Fruit fly (Drosophila melanogaster) whole organism, embryonic: Measurements from ENCODE around the gene Fnta.

Experiments
- CG10274 ChIP-seq: fragments of 200-800 bp; sonication (Bioruptor generic); optimal IDR thresholded peaks from 3 replicates; lab custom pipeline; 2017; ENCODE audit warnings: missing biosample characterization, mild to moderate bottlenecking, missing genetic modification characterization
- CG10654 ChIP-seq: fragments of 200-800 bp; sonication (Bioruptor generic); optimal IDR thresholded peaks from 2 replicates; lab custom pipeline; 2016; ENCODE audit warnings: missing biosample characterization, missing genetic modification characterization
- CG12104 ChIP-seq: fragments of 200-800 bp; sonication (Bioruptor generic); optimal IDR thresholded peaks from 3 replicates; lab custom pipeline; 2016; ENCODE audit warnings: missing biosample characterization, missing genetic modification characterization
- CG15269 ChIP-seq: fragments of 200-800 bp; sonication (Bioruptor generic); optimal IDR thresholded peaks from 2 replicates; lab custom pipeline; 2018; ENCODE audit warnings: missing biosample characterization, mild to moderate bottlenecking, missing genetic modification characterization, moderate library complexity
- CG17612 ChIP-seq: fragments of 200-800 bp; sonication (Bioruptor generic); IDR thresholded peaks from 2 replicates; pipeline ENCODE4 v1.3.6; 2022; ENCODE audit warnings: missing biosample characterization, missing genetic modification characterization
- CG18011 ChIP-seq: fragments of 200-800 bp; sonication (Bioruptor generic); optimal IDR thresholded peaks from 2 replicates; lab custom pipeline; 2017; ENCODE audit warnings: missing biosample characterization, missing genetic modification characterization, mild to moderate bottlenecking, moderate library complexity, missing genotype
- CG18262 ChIP-seq: fragments of 200-800 bp; optimal IDR thresholded peaks from 3 replicates; lab custom pipeline; 2019; ENCODE audit warnings: missing biosample characterization, mild to moderate bottlenecking, missing genetic modification characterization, moderate library complexity
- CG32767 ChIP-seq: fragments of 200-800 bp; sonication (Bioruptor generic); IDR thresholded peaks from 2 replicates; pipeline ENCODE4 v1.3.6; 2022; ENCODE audit warnings: missing biosample characterization, missing genetic modification characterization
- CG3281 ChIP-seq: fragments of 200-800 bp; sonication (Bioruptor generic); optimal IDR thresholded peaks from 3 replicates; lab custom pipeline; 2017; ENCODE audit warnings: missing biosample characterization, mild to moderate bottlenecking, missing genetic modification characterization
- CG4424 ChIP-seq: fragments of 200-800 bp; sonication (Bioruptor generic); optimal IDR thresholded peaks from 3 replicates; lab custom pipeline; 2016; ENCODE audit warnings: missing biosample characterization, missing genetic modification characterization
- CG6254 ChIP-seq: fragments of 200-800 bp; sonication (Bioruptor generic); optimal IDR thresholded peaks from 3 replicates; lab custom pipeline; 2017; ENCODE audit warnings: mild to moderate bottlenecking, missing biosample characterization, missing genetic modification reagents, missing genetic modification characterization
- CG8359 ChIP-seq: fragments of 200-800 bp; sonication (Bioruptor generic); optimal IDR thresholded peaks from 2 replicates; lab custom pipeline; 2017; ENCODE audit warnings: missing biosample characterization, mild to moderate bottlenecking, missing genetic modification characterization, borderline replicate concordance
- CG9817 ChIP-seq: fragments of 200-800 bp; sonication (Bioruptor generic); optimal IDR thresholded peaks from 2 replicates; lab custom pipeline; 2018; ENCODE audit warnings: missing biosample characterization, mild to moderate bottlenecking, missing genetic modification characterization, moderate library complexity
- CG9932 ChIP-seq: fragments of 200-800 bp; sonication (Bioruptor generic); IDR thresholded peaks from 2 replicates; pipeline ENCODE4 v1.3.6; 2022; ENCODE audit warnings: missing biosample characterization, missing genetic modification characterization
- D19A ChIP-seq: fragments of 200-800 bp; optimal IDR thresholded peaks from 3 replicates; lab custom pipeline; 2019; ENCODE audit warnings: missing biosample characterization, mild to moderate bottlenecking, missing genetic modification characterization, moderate library complexity
- Doc2 ChIP-seq: fragments of 200-800 bp; sonication (Bioruptor generic); IDR thresholded peaks from 2 replicates; pipeline ENCODE4 v1.3.6; 2022; ENCODE audit warnings: missing biosample characterization, missing genetic modification characterization
- Doc3 ChIP-seq: fragments of 200-800 bp; sonication (Bioruptor generic); IDR thresholded peaks from 3 replicates; pipeline ENCODE4 v1.3.6; 2022; ENCODE audit warnings: missing biosample characterization, missing genetic modification characterization; ENCODE audit not compliant: partially characterized antibody
- Fer1 ChIP-seq: fragments of 200-800 bp; sonication (Bioruptor generic); optimal IDR thresholded peaks from 2 replicates; lab custom pipeline; 2017; ENCODE audit warnings: missing biosample characterization, mild to moderate bottlenecking, missing genetic modification characterization
- Fer2 ChIP-seq: fragments of 200-800 bp; sonication (Bioruptor generic); optimal IDR thresholded peaks from 2 replicates; lab custom pipeline; 2018; ENCODE audit warnings: missing biosample characterization, mild to moderate bottlenecking, missing genetic modification characterization, moderate library complexity
- Myb ChIP-seq: fragments of 200-800 bp; sonication (Bioruptor generic); optimal IDR thresholded peaks from 2 replicates; lab custom pipeline; 2016; ENCODE audit warnings: missing biosample characterization, missing genetic modification characterization
- Neu2 ChIP-seq: fragments of 200-800 bp; sonication (Bioruptor generic); optimal IDR thresholded peaks from 3 replicates; lab custom pipeline; 2016; ENCODE audit warnings: missing biosample characterization, missing genetic modification characterization, borderline replicate concordance
- Oaz ChIP-seq: fragments of 200-800 bp; sonication (Bioruptor generic); IDR thresholded peaks from 2 replicates; pipeline ENCODE4 v1.3.6; 2022; ENCODE audit warnings: missing biosample characterization, missing genetic modification characterization
- Ptx1 ChIP-seq: fragments of 200-800 bp; sonication (Bioruptor generic); IDR thresholded peaks from 2 replicates; pipeline ENCODE4 v1.3.6; 2022; ENCODE audit warnings: missing biosample characterization, missing genetic modification characterization
- Ravus ChIP-seq: fragments of 200-800 bp; sonication (Bioruptor generic); IDR thresholded peaks from 2 replicates; pipeline ENCODE4 v1.3.6; 2022; ENCODE audit warnings: missing biosample characterization, missing genetic modification characterization
- Side ChIP-seq: fragments of 200-800 bp; sonication (Bioruptor generic); optimal IDR thresholded peaks from 2 replicates; lab custom pipeline; 2016; ENCODE audit warnings: missing biosample characterization, missing genetic modification characterization
- Vsx1 ChIP-seq: fragments of 200-800 bp; sonication (Bioruptor generic); optimal IDR thresholded peaks from 2 replicates; lab custom pipeline; 2017; ENCODE audit warnings: missing biosample characterization, mild to moderate bottlenecking, missing genetic modification characterization, missing genetic modification reagents
- btn ChIP-seq: fragments of 200-800 bp; sonication (Bioruptor generic); optimal IDR thresholded peaks from 2 replicates; lab custom pipeline; 2016; ENCODE audit warnings: missing biosample characterization, missing genetic modification characterization
- caup ChIP-seq: fragments of 200-800 bp; sonication (Bioruptor generic); optimal IDR thresholded peaks from 3 replicates; lab custom pipeline; 2017; ENCODE audit warnings: missing biosample characterization, mild to moderate bottlenecking, missing genetic modification characterization, moderate library complexity; ENCODE audit not compliant: severe bottlenecking
- disco-r ChIP-seq: fragments of 200-800 bp; sonication (Bioruptor generic); optimal IDR thresholded peaks from 2 replicates; lab custom pipeline; 2016; ENCODE audit warnings: missing biosample characterization, missing genetic modification characterization
- dmrt11E ChIP-seq: fragments of 200-800 bp; sonication (Bioruptor generic); optimal IDR thresholded peaks from 3 replicates; lab custom pipeline; 2018; ENCODE audit warnings: missing biosample characterization, mild to moderate bottlenecking, missing genetic modification characterization, moderate library complexity
- dpn ChIP-seq, 2 experiments: fragments of 200-800 bp; sonication (Bioruptor generic); optimal IDR thresholded peaks; 3 replicates each; lab custom pipeline; 2016; ENCODE audit warnings: missing biosample characterization in 2 of 2, missing genetic modification characterization in 2 of 2
- esg ChIP-seq: fragments of 200-800 bp; sonication (Bioruptor generic); conservative IDR thresholded peaks from 2 replicates; pipeline ENCODE4 v1.3.6; 2022; ENCODE audit warnings: missing biosample characterization, missing genetic modification characterization
- fd102C ChIP-seq: fragments of 200-800 bp; sonication (Bioruptor generic); optimal IDR thresholded peaks from 2 replicates; lab custom pipeline; 2018; ENCODE audit warnings: missing biosample characterization, mild to moderate bottlenecking, missing genetic modification characterization, moderate library complexity
- fu2 ChIP-seq: fragments of 200-800 bp; sonication (Bioruptor generic); optimal IDR thresholded peaks from 2 replicates; lab custom pipeline; 2016; ENCODE audit warnings: missing biosample characterization, missing genetic modification characterization
- gce ChIP-seq: fragments of 200-800 bp; sonication (Bioruptor generic); IDR thresholded peaks from 3 replicates; pipeline ENCODE4 v1.3.6; 2022; ENCODE audit warnings: missing biosample characterization, missing genetic modification characterization
- gro ChIP-seq: fragments of 200-800 bp; sonication (Bioruptor generic); optimal IDR thresholded peaks from 2 replicates; lab custom pipeline; 2016; ENCODE audit warnings: missing biosample characterization, missing genetic modification characterization
- gt ChIP-seq: fragments of 200-800 bp; sonication (Bioruptor generic); IDR thresholded peaks from 2 replicates; pipeline ENCODE4 v1.3.6; 2022; ENCODE audit warnings: missing biosample characterization, missing genetic modification characterization
- ham ChIP-seq: fragments of 200-800 bp; sonication (Bioruptor generic); IDR thresholded peaks from 2 replicates; pipeline ENCODE4 v1.3.6; 2022; ENCODE audit warnings: missing biosample characterization, missing genetic modification characterization
- mld ChIP-seq: fragments of 200-800 bp; sonication (Bioruptor generic); IDR thresholded peaks from 3 replicates; pipeline ENCODE4 v1.3.6; 2022; ENCODE audit warnings: missing biosample characterization, missing genetic modification characterization; ENCODE audit not compliant: partially characterized antibody
- oc ChIP-seq: fragments of 200-800 bp; sonication (Bioruptor generic); optimal IDR thresholded peaks from 2 replicates; lab custom pipeline; 2018; ENCODE audit warnings: missing biosample characterization, mild to moderate bottlenecking, missing genetic modification characterization, moderate library complexity
- otp ChIP-seq: fragments of 200-800 bp; sonication (Bioruptor generic); IDR thresholded peaks from 3 replicates; pipeline ENCODE4, ENCODE4 v1.3.6; 2022; ENCODE audit warnings: missing biosample characterization, missing genetic modification characterization
- pan ChIP-seq, 4 experiments: fragments of >200 bp in 3 of 4; fragments of 200-800 bp in 1 of 4; sonication (Bioruptor generic) in 1 of 4; optimal IDR thresholded peaks in 3 of 4; IDR thresholded peaks in 1 of 4; 2 replicates each; pipeline versions ENCODE4 v1.3.6 to Lab custom; 2017 to 2022; ENCODE audit warnings: missing biosample characterization in 2 of 4, missing genetic modification characterization in 2 of 4, mixed read lengths in 1 of 4
- pb ChIP-seq: fragments of 200-800 bp; sonication (Bioruptor generic); optimal IDR thresholded peaks from 3 replicates; lab custom pipeline; 2016; ENCODE audit warnings: missing biosample characterization, missing genetic modification characterization
- peb ChIP-seq: fragments of 200-800 bp; sonication (Bioruptor generic); IDR thresholded peaks from 2 replicates; pipeline ENCODE4 v1.3.6; 2022; ENCODE audit warnings: missing biosample characterization, missing genetic modification characterization
- tna ChIP-seq: fragments of 200-800 bp; sonication (Bioruptor generic); IDR thresholded peaks from 2 replicates; pipeline ENCODE4 v1.3.6; 2022; ENCODE audit warnings: missing biosample characterization, missing genetic modification characterization; ENCODE audit not compliant: partially characterized antibody
- trh ChIP-seq: fragments of 200-800 bp; sonication (Bioruptor generic); optimal IDR thresholded peaks from 2 replicates; lab custom pipeline; 2016; ENCODE audit warnings: missing biosample characterization, missing genetic modification characterization
- unc-4 ChIP-seq: fragments of 200-800 bp; sonication (Bioruptor generic); IDR thresholded peaks from 2 replicates; pipeline ENCODE4 v1.3.6; 2022; ENCODE audit warnings: missing biosample characterization, missing genetic modification characterization; ENCODE audit not compliant: partially characterized antibody
- z ChIP-seq: fragments of 200-800 bp; sonication (Bioruptor generic); IDR thresholded peaks from 3 replicates; pipeline ENCODE4 v1.3.6; 2022; ENCODE audit warnings: missing biosample characterization, missing genetic modification characterization
- zen2 ChIP-seq: fragments of 200-800 bp; sonication (Bioruptor generic); IDR thresholded peaks from 3 replicates; pipeline ENCODE4 v1.3.6; 2022; ENCODE audit warnings: missing biosample characterization, missing genetic modification characterization; ENCODE audit not compliant: partially characterized antibody

Gene Fnta

DNA sequence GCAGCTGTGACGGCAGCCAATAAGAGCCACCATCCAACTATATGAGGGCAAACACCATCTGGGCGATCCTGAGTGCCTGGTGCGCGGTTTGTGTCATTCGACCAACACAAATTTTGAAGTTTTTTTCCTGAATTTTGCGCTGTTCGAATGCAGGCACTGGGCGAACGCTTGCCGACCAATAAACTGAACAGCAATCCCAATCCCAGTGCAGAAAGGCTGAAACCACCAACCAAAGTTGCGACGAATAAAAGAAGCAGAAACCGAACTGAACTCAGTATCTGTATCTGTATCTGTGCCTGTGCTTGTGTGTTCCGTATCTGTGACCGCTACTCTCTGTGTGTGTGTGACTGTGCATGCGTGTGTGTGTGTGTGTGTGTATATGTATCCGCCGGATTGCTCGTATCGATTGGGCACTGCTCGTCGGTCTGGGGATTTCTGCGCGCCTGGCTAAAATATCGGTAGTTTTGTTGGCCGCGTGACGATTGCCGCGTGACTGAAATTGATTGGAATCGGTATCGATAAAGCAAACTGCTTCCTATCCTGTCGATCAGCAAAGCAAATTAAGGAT lies 18.9 kb downstream of the Fnta start (continued):
- peak; percentile 10 for TF ChIP-seq CG18262
- TF ChIP-seq CG10654 (GFP tag; lab: Kevin White, UChicago): no peak
- TF ChIP-seq Fer1 (GFP tag; lab: Kevin White, UChicago): no peak
- no peak for TF ChIP-seq Ravus (GFP tag; lab: Robert Waterston, UW)
- no peak for TF ChIP-seq trh (GFP tag; lab: Kevin White, UChicago)
- no peak for TF ChIP-seq fu2 (GFP tag; lab: Kevin White, UChicago)
- TF ChIP-seq CG8359: no peak
- 0 out of 3 replicates have a peak, but pooled peaks have one; percentile 35 for TF ChIP-seq z
- no peak for TF ChIP-seq dmrt11E (tag; lab: Kevin White, UChicago)
- TF ChIP-seq disco-r: no peak
- TF ChIP-seq Fer2 (tag; lab: Kevin White, UChicago): no peak
- peak; percentile 69 for TF ChIP-seq Neu2 (GFP tag; lab: Kevin White, UChicago)
- no peak for TF ChIP-seq ham (GFP tag; lab: Robert Waterston, UW)
- no peak for TF ChIP-seq btn (GFP tag; lab: Kevin White, UChicago)
- TF ChIP-seq CG6254 (GFP tag; lab: Kevin White, UChicago): no peak
- TF ChIP-seq CG12104 (GFP tag; lab: Kevin White, UChicago): no peak
- no peak for TF ChIP-seq caup (GFP tag; lab: Kevin White, UChicago)
- no peak for TF ChIP-seq gt (GFP tag; lab: Robert Waterston, UW)
- TF ChIP-seq CG15269 (tag; lab: Kevin White, UChicago): no peak
- no peak for TF ChIP-seq dpn (GFP tag; optimal IDR thresholded peaks at IDR 0.05; lab: Kevin White, UChicago)
- TF ChIP-seq D19A: no peak
- TF ChIP-seq tna (GFP tag; lab: Robert Waterston, UW): peak; percentile 69; the same call in 1 of the 2 replicates
- no peak for TF ChIP-seq CG3281 (GFP tag; lab: Kevin White, UChicago)
- TF ChIP-seq mld: peak; percentile 55; the same call in 1 of the 3 replicates
- no peak for TF ChIP-seq CG9817 (tag; lab: Kevin White, UChicago)
- TF ChIP-seq unc-4 (GFP tag; lab: Robert Waterston, UW): peak; percentile 66
- no peak for TF ChIP-seq Oaz (GFP tag; lab: Robert Waterston, UW)
- TF ChIP-seq otp: no peak; the same call in 2 of the 3 replicates
- peak; percentile 55 for TF ChIP-seq CG9932 (GFP tag; lab: Robert Waterston, UW)
- TF ChIP-seq fd102C: no peak
- TF ChIP-seq CG4424 (GFP tag; lab: Kevin White, UChicago): no peak
- TF ChIP-seq pb (GFP tag; lab: Kevin White, UChicago): no peak
- peak; percentile 73; the same call in 2 of the 3 replicates for TF ChIP-seq Doc3 (GFP tag; lab: Robert Waterston, UW)
- TF ChIP-seq Ptx1 (GFP tag; lab: Robert Waterston, UW): no peak
- TF ChIP-seq Myb (GFP tag; lab: Kevin White, UChicago): no peak
- TF ChIP-seq oc (tag; lab: Kevin White, UChicago): peak; percentile 24
- TF ChIP-seq zen2 (GFP tag; lab: Robert Waterston, UW): peak; percentile 76
- TF ChIP-seq peb (GFP tag; lab: Robert Waterston, UW): no peak
- TF ChIP-seq Doc2 (GFP tag; lab: Robert Waterston, UW): no peak
- TF ChIP-seq CG10274 (GFP tag; lab: Kevin White, UChicago): no peak
- TF ChIP-seq Vsx1: no peak
- no peak for TF ChIP-seq CG17612
- TF ChIP-seq CG32767 (GFP tag; lab: Robert Waterston, UW): peak; percentile 86
- no peak for TF ChIP-seq CG18011 (GFP tag; lab: Kevin White, UChicago)
- no peak for TF ChIP-seq esg (GFP tag; lab: Robert Waterston, UW)
- TF ChIP-seq gce (GFP tag; lab: Robert Waterston, UW): no peak; the same call in 2 of the 3 replicates
- no peak for TF ChIP-seq pan (optimal IDR thresholded peaks at IDR 0.05; lab: Kevin White, UChicago)
- TF ChIP-seq pan (GFP tag; optimal IDR thresholded peaks at IDR 0.05 in 1 of 2, IDR thresholded peaks at IDR 0.05 in 1 of 2): peak in 1 of 2 experiments; percentile 33
- no peak for TF ChIP-seq Side (GFP tag; lab: Kevin White, UChicago)
- peak; percentile 13 for TF ChIP-seq gro (GFP tag; lab: Kevin White, UChicago)
